Worm (Caenorhabditis elegans): Measurements from ENCODE around the gene memb-1.
"Not testable (repeated sequence)": the region's sequence is repeated elsewhere in the genome, so short reads cannot be mapped to it uniquely, and the experiment has no call there.

Gene memb-1

ce11 chrX:9463045-9463444 lies 21.7 kb upstream of the memb-1 start, which contains the start of gene ZK899.6:
ZK899.6 (plus strand) TSS chrX:9463345.
- not testable (repeated sequence) for TF ChIP-seq ceh-13 (GFP tag; optimal IDR thresholded peaks at IDR 0.05); hnd-1 (tag; optimal IDR thresholded peaks at IDR 0.05); hmg-4 (GFP tag; optimal IDR thresholded peaks at IDR 0.05)

ce11 chrX:9460834-9461233 lies 19.5 kb upstream of the memb-1 start, which contains the start of gene ZK899.5:
ZK899.5 (minus strand) TSS chrX:9460934.
- not testable (repeated sequence) for TF ChIP-seq ets-7 (tag; optimal IDR thresholded peaks at IDR 0.05); aly-1 (tag; optimal IDR thresholded peaks at IDR 0.05); flt-1 (GFP tag; IDR thresholded peaks at IDR 0.05)

DNA sequence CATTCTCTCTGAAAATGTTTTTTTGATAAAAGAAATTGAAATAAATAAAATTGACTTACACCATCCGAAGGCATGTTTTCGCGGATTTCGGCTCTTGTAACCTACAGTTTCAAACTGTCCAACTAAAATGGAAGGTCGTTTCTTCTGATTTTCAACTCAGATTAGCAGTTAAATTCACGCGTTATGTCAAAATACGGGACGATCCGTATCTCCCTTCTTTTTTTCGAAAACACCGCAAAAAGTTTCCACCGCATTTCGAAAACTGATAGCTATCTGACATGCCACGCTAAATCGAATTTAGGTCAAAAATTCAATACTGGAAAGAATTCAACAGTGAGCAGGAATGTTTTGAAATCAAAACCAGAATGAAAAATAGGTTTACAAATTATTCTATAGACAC lies 16.8 kb upstream of the memb-1 start, which contains the start of gene tba-8:
TSS of gene tba-8 (minus strand) at position 207 of the 400 bp plus-strand sequence.
- TF ChIP-seq tbx-37 (GFP tag; conservative IDR thresholded peaks at IDR 0.05), result no peak
- no peak for TF ChIP-seq hmbx-1 (tag; optimal IDR thresholded peaks at IDR 0.05)
- no peak for TF ChIP-seq ceh-13 (GFP tag; optimal IDR thresholded peaks at IDR 0.05)
- TF ChIP-seq pes-1 (GFP tag; IDR thresholded peaks at IDR 0.05), result no peak
- no peak for TF ChIP-seq ama-1 (optimal IDR thresholded peaks at IDR 0.05)
- TF ChIP-seq ets-7 (tag; optimal IDR thresholded peaks at IDR 0.05), result no peak
- TF ChIP-seq tra-4 (tag; optimal IDR thresholded peaks at IDR 0.05), result no peak
- TF ChIP-seq flt-1 (GFP tag; IDR thresholded peaks at IDR 0.05), result no peak
- no peak for TF ChIP-seq aly-1 (tag; optimal IDR thresholded peaks at IDR 0.05)
- no peak for TF ChIP-seq F13C5.2 (tag; optimal IDR thresholded peaks at IDR 0.05)

DNA sequence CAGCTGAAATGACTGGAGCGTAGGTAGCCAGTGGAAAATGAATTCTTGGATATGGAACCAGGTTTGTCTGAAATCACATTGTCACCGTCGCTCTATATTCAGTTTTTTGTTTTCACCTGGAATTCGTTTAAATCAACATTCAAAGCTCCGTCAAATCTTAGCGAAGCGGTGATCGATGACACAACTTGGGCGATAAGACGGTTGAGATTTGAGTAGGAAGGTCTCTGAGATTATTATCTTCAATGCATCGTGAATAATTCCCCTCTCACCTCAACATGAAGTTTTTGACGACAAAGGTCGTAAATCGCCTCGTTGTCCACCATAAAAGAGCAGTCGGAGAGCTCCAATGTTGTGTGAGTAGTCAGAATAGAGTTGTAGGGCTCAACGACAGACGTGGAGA lies 15.2 kb upstream of the memb-1 start:
- TF ChIP-seq B0310.2 (tag; optimal IDR thresholded peaks at IDR 0.05) (no peak), hmbx-1 (tag; optimal IDR thresholded peaks at IDR 0.05) (no peak), ceh-36 (tag; optimal IDR thresholded peaks at IDR 0.05) (no peak), tbx-11 (GFP tag; IDR thresholded peaks at IDR 0.05) (no peak), ama-1 (optimal IDR thresholded peaks at IDR 0.05) (no peak), ceh-13 (GFP tag; optimal IDR thresholded peaks at IDR 0.05) (no peak), scrt-1 (GFP tag; IDR thresholded peaks at IDR 0.05) (no peak), pes-1 (GFP tag; IDR thresholded peaks at IDR 0.05) (no peak), ets-7 (tag; optimal IDR thresholded peaks at IDR 0.05) (no peak), tra-4 (tag; optimal IDR thresholded peaks at IDR 0.05) (no peak)

DNA sequence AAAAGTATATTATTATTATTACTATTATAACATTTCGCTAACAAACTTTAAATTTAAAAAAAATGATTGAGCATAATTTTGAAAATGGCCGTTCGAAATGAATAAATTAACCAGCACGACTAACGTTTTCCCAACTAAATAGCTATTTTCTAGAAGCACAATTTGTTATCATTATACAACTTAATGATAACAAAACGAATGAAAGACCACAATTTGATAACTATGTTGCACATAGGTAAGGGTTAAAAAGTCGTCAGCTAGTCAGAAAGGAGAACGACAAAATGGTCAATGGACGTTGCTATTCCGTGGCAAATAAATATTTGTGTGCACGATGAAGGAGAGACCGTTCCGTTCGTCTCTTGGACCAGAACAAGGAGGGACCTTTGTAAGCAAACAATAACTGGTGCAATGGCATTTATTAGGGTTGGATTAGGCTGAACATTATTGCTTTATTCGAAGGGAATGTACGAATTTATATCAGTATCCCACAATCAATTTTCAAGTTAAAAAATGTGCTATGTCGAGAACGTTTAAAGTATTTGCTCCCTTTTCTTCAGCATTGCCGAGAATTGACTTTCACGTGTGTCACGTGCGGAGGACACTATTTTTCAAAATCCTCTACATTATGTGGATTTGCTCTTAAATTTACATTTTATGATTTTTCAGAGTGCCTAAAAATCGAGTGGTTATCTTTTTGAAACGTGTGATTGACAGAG lies 11.3 kb upstream of the memb-1 start, which contains the start of gene ZK899.3:
TSS of gene ZK899.3 (plus strand) at position 666 of the 716 bp plus-strand sequence.
- no peak for TF ChIP-seq hnd-1 (tag; optimal IDR thresholded peaks at IDR 0.05)
- TF ChIP-seq tra-4 (tag; optimal IDR thresholded peaks at IDR 0.05), result no peak
- no peak for TF ChIP-seq aly-1 (tag; optimal IDR thresholded peaks at IDR 0.05)
- no peak for TF ChIP-seq flt-1 (GFP tag; IDR thresholded peaks at IDR 0.05)
- TF ChIP-seq scrt-1 (GFP tag; IDR thresholded peaks at IDR 0.05), result no peak
- TF ChIP-seq ceh-13 (GFP tag; optimal IDR thresholded peaks at IDR 0.05), result no peak
- TF ChIP-seq sea-1 (GFP tag; conservative IDR thresholded peaks at IDR 0.05), result no peak
- no peak for TF ChIP-seq hmg-4 (GFP tag; optimal IDR thresholded peaks at IDR 0.05)
- TF ChIP-seq ceh-36 (tag; optimal IDR thresholded peaks at IDR 0.05), result no peak
- TF ChIP-seq tbx-37 (GFP tag; conservative IDR thresholded peaks at IDR 0.05), result no peak
- no peak for TF ChIP-seq tbx-11 (GFP tag; IDR thresholded peaks at IDR 0.05)
- TF ChIP-seq ama-1 (optimal IDR thresholded peaks at IDR 0.05), result no peak

DNA sequence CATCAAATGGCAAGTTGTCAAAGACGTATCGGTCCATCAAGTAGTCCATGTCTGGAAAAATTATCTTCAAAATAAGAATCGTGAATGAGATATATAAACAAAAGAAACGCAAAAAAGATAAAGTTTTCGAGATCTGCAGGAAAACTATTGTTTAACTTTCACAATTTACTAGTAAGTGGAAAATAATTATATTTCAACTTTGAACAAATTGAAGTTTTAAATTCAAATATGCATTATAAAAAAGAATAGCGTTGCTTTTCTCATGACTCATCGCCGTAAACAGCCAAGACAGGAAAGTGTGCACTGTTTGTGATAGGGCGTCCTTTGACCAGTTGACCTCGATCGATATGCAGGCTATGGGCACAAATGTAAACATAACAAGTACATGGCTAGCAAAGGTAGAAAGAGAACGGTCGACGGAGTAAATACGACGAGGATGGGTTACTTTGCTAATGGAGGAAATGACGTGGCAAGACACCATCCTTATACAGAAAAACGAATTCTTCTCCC lies 10.6 kb upstream of the memb-1 start, which contains the start of gene ZK899.2:
TSS of gene ZK899.2 (minus strand) at position 51 of the 510 bp plus-strand sequence.
- TF ChIP-seq sea-1 (GFP tag; conservative IDR thresholded peaks at IDR 0.05), result no peak
- TF ChIP-seq ets-7 (tag; optimal IDR thresholded peaks at IDR 0.05), result no peak
- TF ChIP-seq ceh-36 (tag; optimal IDR thresholded peaks at IDR 0.05), result no peak
- TF ChIP-seq F13C5.2 (tag; optimal IDR thresholded peaks at IDR 0.05), result no peak
- no peak for TF ChIP-seq flt-1 (GFP tag; IDR thresholded peaks at IDR 0.05)
- no peak for TF ChIP-seq scrt-1 (GFP tag; IDR thresholded peaks at IDR 0.05)
- no peak for TF ChIP-seq hnd-1 (tag; optimal IDR thresholded peaks at IDR 0.05)

ce11 chrX:9449330-9449729 lies 8.0 kb upstream of the memb-1 start, which contains the start of gene ZK899.7:
ZK899.7 (minus strand) TSS chrX:9449430.
- no peak for TF ChIP-seq tbx-11 (GFP tag; IDR thresholded peaks at IDR 0.05)
- no peak for TF ChIP-seq aly-1 (tag; optimal IDR thresholded peaks at IDR 0.05)
- no peak for TF ChIP-seq hmbx-1 (tag; optimal IDR thresholded peaks at IDR 0.05)
- TF ChIP-seq sea-1 (GFP tag; conservative IDR thresholded peaks at IDR 0.05), result no peak
- TF ChIP-seq tra-4 (tag; optimal IDR thresholded peaks at IDR 0.05), result no peak
- no peak for TF ChIP-seq ama-1 (optimal IDR thresholded peaks at IDR 0.05)
- TF ChIP-seq ets-7 (tag; optimal IDR thresholded peaks at IDR 0.05), result no peak
- TF ChIP-seq ceh-36 (tag; optimal IDR thresholded peaks at IDR 0.05), result no peak
- TF ChIP-seq flt-1 (GFP tag; IDR thresholded peaks at IDR 0.05), result no peak
- TF ChIP-seq F13C5.2 (tag; optimal IDR thresholded peaks at IDR 0.05), result no peak
- no peak for TF ChIP-seq hmg-4 (GFP tag; optimal IDR thresholded peaks at IDR 0.05)
- no peak for TF ChIP-seq scrt-1 (GFP tag; IDR thresholded peaks at IDR 0.05)
- TF ChIP-seq B0310.2 (tag; optimal IDR thresholded peaks at IDR 0.05), result no peak
- TF ChIP-seq pes-1 (GFP tag; IDR thresholded peaks at IDR 0.05), result no peak

DNA sequence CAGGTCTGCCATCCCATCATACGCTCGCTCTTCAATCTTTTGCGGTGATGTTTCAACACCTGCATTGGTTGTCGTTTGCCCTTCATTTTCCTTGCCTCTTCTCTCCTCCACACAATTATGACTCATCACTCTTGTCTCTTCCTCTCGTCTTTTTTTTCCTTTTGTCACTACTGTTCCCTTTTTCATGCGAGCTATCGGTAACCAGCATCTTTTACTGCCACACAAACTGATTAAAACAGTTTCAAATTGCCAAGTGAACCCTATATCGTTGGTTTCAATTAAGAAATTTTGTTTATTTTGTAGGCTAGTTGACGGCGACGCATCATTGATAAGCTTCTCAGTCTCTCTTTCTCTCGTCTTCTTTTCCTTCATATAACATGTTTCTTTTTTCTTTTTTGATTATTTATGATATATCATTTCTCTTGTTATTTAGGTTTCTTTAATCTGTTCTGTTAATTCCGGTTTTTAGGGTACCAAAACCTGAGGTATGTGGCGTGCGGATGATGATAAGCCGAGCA lies 4.9 kb upstream of the memb-1 start, which contains the start of gene ZK899.1:
TSS of gene ZK899.1 (plus strand) at position 468 of the 518 bp plus-strand sequence.
- TF ChIP-seq F13C5.2 (tag; optimal IDR thresholded peaks at IDR 0.05) (no peak), ets-7 (tag; optimal IDR thresholded peaks at IDR 0.05) (no peak), sea-1 (GFP tag; conservative IDR thresholded peaks at IDR 0.05) (no peak), scrt-1 (GFP tag; IDR thresholded peaks at IDR 0.05) (no peak), flt-1 (GFP tag; IDR thresholded peaks at IDR 0.05) (no peak), aly-1 (tag; optimal IDR thresholded peaks at IDR 0.05) (no peak), hnd-1 (tag; optimal IDR thresholded peaks at IDR 0.05) (no peak), tbx-37 (GFP tag; conservative IDR thresholded peaks at IDR 0.05) (no peak), ama-1 (optimal IDR thresholded peaks at IDR 0.05) (no peak), ceh-13 (GFP tag; optimal IDR thresholded peaks at IDR 0.05) (no peak), pes-1 (GFP tag; IDR thresholded peaks at IDR 0.05) (no peak)

Data from whole organism, early embryonic.